Worm (Caenorhabditis elegans): Measurements from ENCODE around the gene F14F7.7.
A peak's percentile ranks its signal among the peaks of the same experiment; 100 is the strongest.

Gene F14F7.7

DNA sequence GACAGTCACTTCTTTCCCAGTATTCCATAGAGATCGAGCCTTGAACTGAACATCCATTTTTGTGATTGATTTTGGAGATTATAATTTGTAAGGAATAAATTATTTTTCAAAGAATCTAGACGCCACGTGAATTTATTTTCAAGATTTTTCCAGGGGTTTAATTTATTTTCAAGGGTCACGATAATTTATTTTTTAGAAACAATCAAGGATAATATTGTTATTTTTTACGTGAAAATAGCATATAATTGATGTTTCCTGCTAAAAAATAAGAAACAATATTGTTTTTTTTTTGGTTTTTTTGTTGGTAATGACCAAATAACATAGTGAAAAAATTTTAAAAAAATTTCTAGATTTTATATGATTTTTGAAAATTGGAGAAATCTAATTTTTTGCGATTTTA lies 1.1 kb upstream of the F14F7.7 start, which contains the start of gene F14F7.4 (continued):
- no peak for TF ChIP-seq ama-1 (optimal IDR thresholded peaks at IDR 0.05)
- TF ChIP-seq ZK546.5 (tag; optimal IDR thresholded peaks at IDR 0.05), result no peak

DNA sequence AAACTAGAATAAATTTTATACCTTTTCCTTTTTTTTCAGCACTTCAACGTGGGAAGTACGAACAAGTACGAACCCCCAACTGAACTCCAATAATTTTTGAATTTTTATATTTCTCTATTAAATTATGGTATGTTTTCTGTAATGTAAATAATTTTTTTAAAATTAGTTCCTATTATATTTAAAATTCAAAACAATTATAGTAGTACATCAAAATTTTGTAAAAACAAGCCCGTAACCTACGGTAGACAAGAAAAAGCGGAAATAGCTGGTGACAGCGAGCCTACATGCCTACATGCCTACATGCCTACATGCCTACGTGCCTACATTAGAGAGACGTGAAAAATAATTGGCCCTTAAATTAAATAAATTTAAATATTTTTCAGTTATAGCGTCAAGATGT lies 997 bp downstream of the F14F7.7 start, which contains the start of gene F14F7.5:
F14F7.5 (plus strand) TSS at position 301 of the 400 bp plus-strand sequence.
- TF ChIP-seq ceh-28 (tag; optimal IDR thresholded peaks at IDR 0.05), result no peak
- TF ChIP-seq gei-8 (GFP tag; optimal IDR thresholded peaks at IDR 0.05), result no peak
- no peak for TF ChIP-seq lin-15B (tag; optimal IDR thresholded peaks at IDR 0.05)
- TF ChIP-seq daf-8 (GFP tag; IDR thresholded peaks at IDR 0.05), result no peak
- no peak for TF ChIP-seq cey-2 (tag; optimal IDR thresholded peaks at IDR 0.05; ENCODE audit: borderline replicate concordance, insufficient read depth)
- no peak for TF ChIP-seq fos-1 (tag; optimal IDR thresholded peaks at IDR 0.05)
- no peak for TF ChIP-seq lin-39 (tag; optimal IDR thresholded peaks at IDR 0.05)
- TF ChIP-seq unc-62 (GFP tag; optimal IDR thresholded peaks at IDR 0.05 in 1 of 2), result no peak
- TF ChIP-seq unc-62 (tag; optimal IDR thresholded peaks at IDR 0.05), result no peak
- no peak for TF ChIP-seq nhr-237 (tag; optimal IDR thresholded peaks at IDR 0.05)
- no peak for TF ChIP-seq nhr-42 (GFP tag; IDR thresholded peaks at IDR 0.05)
- no peak for TF ChIP-seq zfp-2 (tag; optimal IDR thresholded peaks at IDR 0.05)
- TF ChIP-seq duxl-1 (tag; optimal IDR thresholded peaks at IDR 0.05; ENCODE audit: poor library complexity), result no peak
- no peak for TF ChIP-seq dmd-6 (GFP tag; IDR thresholded peaks at IDR 0.05)
- no peak for TF ChIP-seq pqm-1 (tag; optimal IDR thresholded peaks at IDR 0.05)
- TF ChIP-seq ZK337.2 (GFP tag; IDR thresholded peaks at IDR 0.05), result no peak
- no peak for TF ChIP-seq nhr-28 (tag; optimal IDR thresholded peaks at IDR 0.05)
- no peak for TF ChIP-seq egl-43 (GFP tag; IDR thresholded peaks at IDR 0.05)
- no peak for TF ChIP-seq D1046.2 (GFP tag; IDR thresholded peaks at IDR 0.05)
- TF ChIP-seq skn-1 (tag; optimal IDR thresholded peaks at IDR 0.05), result no peak

DNA sequence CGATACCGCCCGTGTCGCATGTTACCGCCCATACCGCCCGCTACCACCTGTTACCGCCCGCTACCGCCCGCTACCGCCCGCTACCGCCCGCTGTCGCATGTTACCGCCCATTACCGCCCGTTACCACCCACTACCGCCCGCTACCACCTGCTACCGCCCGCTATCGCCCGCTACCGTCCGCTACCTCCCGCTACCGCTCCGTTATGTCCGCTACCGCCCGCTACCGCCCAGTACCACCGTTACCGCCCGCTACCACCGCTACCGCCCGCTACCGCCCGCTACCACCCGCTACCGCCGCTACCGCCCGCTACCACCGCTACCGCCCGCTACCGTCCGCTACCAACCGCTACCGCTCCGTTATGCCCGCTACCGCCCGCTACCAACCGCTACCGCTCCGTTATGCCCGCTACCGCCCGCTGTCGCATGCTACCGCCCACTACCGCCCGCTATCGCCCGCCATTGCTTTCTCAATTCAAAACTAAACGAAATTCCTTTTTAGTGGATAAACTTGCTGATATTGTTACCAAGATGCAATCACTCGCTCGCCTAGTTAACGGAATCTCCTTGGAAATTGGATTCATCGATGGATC lies 1.8 kb downstream of the F14F7.7 start:
- TF ChIP-seq nhr-102 (tag; optimal IDR thresholded peaks at IDR 0.05), result no peak
- TF ChIP-seq D1046.2 (GFP tag; IDR thresholded peaks at IDR 0.05), result peak; percentile 41; the same call in 1 of the 2 replicates
- TF ChIP-seq zip-11 (GFP tag; IDR thresholded peaks at IDR 0.05), result no peak
- 0 out of 2 replicates have a peak, but pooled peaks have one; percentile 6 for TF ChIP-seq saeg-2 (GFP tag; IDR thresholded peaks at IDR 0.05)
- no peak for TF ChIP-seq fkh-10 (GFP tag; optimal IDR thresholded peaks at IDR 0.05)
- no peak for TF ChIP-seq F37D6.2 (tag; optimal IDR thresholded peaks at IDR 0.05)
- no peak for TF ChIP-seq ceh-44 (GFP tag; IDR thresholded peaks at IDR 0.05)
- TF ChIP-seq lsy-2 (tag; optimal IDR thresholded peaks at IDR 0.05), result no peak
- peak; percentile 99 for TF ChIP-seq set-16 (GFP tag; IDR thresholded peaks at IDR 0.05)
- TF ChIP-seq nhr-48 (tag; optimal IDR thresholded peaks at IDR 0.05), result no peak
- TF ChIP-seq nhr-41 (GFP tag; IDR thresholded peaks at IDR 0.05), result no peak
- no peak for TF ChIP-seq daf-8 (GFP tag; IDR thresholded peaks at IDR 0.05)
- TF ChIP-seq daf-16 (GFP tag; optimal IDR thresholded peaks at IDR 0.05), result no peak
- TF ChIP-seq daf-16 (tag; optimal IDR thresholded peaks at IDR 0.05), result no peak
- peak; percentile 54; the same call in 1 of the 2 replicates for TF ChIP-seq php-3 (GFP tag; IDR thresholded peaks at IDR 0.05)
- no peak for TF ChIP-seq nhr-42 (GFP tag; IDR thresholded peaks at IDR 0.05)
- TF ChIP-seq aha-1 (tag), result peak; percentile 80
- no peak for TF ChIP-seq mes-2 (tag; optimal IDR thresholded peaks at IDR 0.05; ENCODE audit: poor library complexity, severe bottlenecking)
- no peak; the same call in 1 of the 2 replicates for TF ChIP-seq lin-38 (GFP tag; IDR thresholded peaks at IDR 0.05)
- 0 out of 2 replicates have a peak, but pooled peaks have one; percentile 29 for TF ChIP-seq Y48G9A.11 (GFP tag; IDR thresholded peaks at IDR 0.05)
- no peak for TF ChIP-seq lin-15B (tag; optimal IDR thresholded peaks at IDR 0.05)
- no peak for TF ChIP-seq sdz-12 (GFP tag; optimal IDR thresholded peaks at IDR 0.05)
- TF ChIP-seq tra-1 (GFP tag; IDR thresholded peaks at IDR 0.05), result 0 out of 2 replicates have a peak, but pooled peaks have one; percentile 7
- TF ChIP-seq zag-1 (tag; optimal IDR thresholded peaks at IDR 0.05), result no peak
- TF ChIP-seq madf-5 (GFP tag; IDR thresholded peaks at IDR 0.05), result no peak
- TF ChIP-seq F49E8.2 (tag; optimal IDR thresholded peaks at IDR 0.05; ENCODE audit: borderline replicate concordance), result no peak
- TF ChIP-seq lir-3 (tag; optimal IDR thresholded peaks at IDR 0.05), result no peak
- no peak for TF ChIP-seq duxl-1 (tag; optimal IDR thresholded peaks at IDR 0.05; ENCODE audit: poor library complexity)
- TF ChIP-seq hmg-1.1 (GFP tag; IDR thresholded peaks at IDR 0.05), result no peak
- TF ChIP-seq lin-13 (GFP tag; optimal IDR thresholded peaks at IDR 0.05), result no peak
- no peak for TF ChIP-seq jun-1 (tag; optimal IDR thresholded peaks at IDR 0.05)

All from whole organism, L4 larva.